Worm (Caenorhabditis elegans) whole organism, late embryonic: ENCODE results near the gene rsp-1.

Experiments
- F13H6.1 ChIP-seq: sonication (generic microtip); optimal IDR thresholded peaks from 2 replicates; lab custom pipeline; 2016; ENCODE audit warnings: missing genetic modification characterization, missing compliant biosample characterization
- ama-1 ChIP-seq: fragments of 150-350 bp; optimal IDR thresholded peaks from 2 replicates; lab custom pipeline; 2014
- ceh-9 ChIP-seq: sonication (generic microtip); optimal IDR thresholded peaks from 2 replicates; lab custom pipeline; 2016; ENCODE audit warnings: mild to moderate bottlenecking, missing genetic modification characterization, inconsistent platforms, missing compliant biosample characterization
- dve-1 ChIP-seq: sonication (generic microtip); optimal IDR thresholded peaks from 2 replicates; lab custom pipeline; 2017; ENCODE audit warnings: antibody characterized with exemption, mild to moderate bottlenecking, missing genetic modification characterization, missing compliant biosample characterization
- ets-4 ChIP-seq: sonication (generic microtip); optimal IDR thresholded peaks from 2 replicates; lab custom pipeline; 2016; ENCODE audit warnings: missing genetic modification characterization, missing compliant biosample characterization
- hlh-30 ChIP-seq: sonication (generic microtip); optimal IDR thresholded peaks from 2 replicates; lab custom pipeline; 2017; ENCODE audit warnings: antibody characterized with exemption, missing genetic modification characterization, missing compliant biosample characterization; ENCODE audit not compliant: insufficient read depth
- madf-2 ChIP-seq: sonication (generic microtip); optimal IDR thresholded peaks from 2 replicates; lab custom pipeline; 2017; ENCODE audit warnings: missing genetic modification characterization, missing compliant biosample characterization
- pat-9 ChIP-seq: fragments of 200-800 bp; sonication (Bioruptor generic); optimal IDR thresholded peaks from 2 replicates; lab custom pipeline; 2018; ENCODE audit warnings: mild to moderate bottlenecking, missing genetic modification characterization, moderate library complexity, missing compliant biosample characterization
- pqm-1 ChIP-seq: sonication (generic microtip); optimal IDR thresholded peaks from 2 replicates; lab custom pipeline; 2016; ENCODE audit warnings: missing genetic modification characterization, missing compliant biosample characterization
- sox-2 ChIP-seq: fragments of 200-800 bp; sonication (Bioruptor generic); IDR thresholded peaks from 2 replicates; pipeline ENCODE4 v1.3.6; 2022; ENCODE audit warnings: missing genetic modification reagents, missing genetic modification characterization, missing compliant biosample characterization
- tbx-2 ChIP-seq: sonication (generic microtip); optimal IDR thresholded peaks from 2 replicates; lab custom pipeline; 2016; ENCODE audit warnings: missing genetic modification characterization, missing compliant biosample characterization
- ttx-3 ChIP-seq: sonication (generic microtip); optimal IDR thresholded peaks from 2 replicates; lab custom pipeline; 2016; ENCODE audit warnings: missing genetic modification reagents, missing genetic modification characterization, missing compliant biosample characterization
- unc-3 ChIP-seq, 2 experiments: fragments of 200-800 bp in 1 of 2; sonication (Bioruptor generic) in 1 of 2; sonication (generic microtip) in 1 of 2; conservative IDR thresholded peaks in 1 of 2; optimal IDR thresholded peaks in 1 of 2; 2 replicates each; pipeline versions ENCODE4 v1.3.6 to Lab custom; 2016 to 2022; ENCODE audit warnings: missing compliant biosample characterization in 2 of 2, missing genetic modification characterization in 2 of 2, missing genetic modification reagents in 1 of 2
- ztf-16 ChIP-seq: sonication (generic microtip); optimal IDR thresholded peaks from 2 replicates; lab custom pipeline; 2017; ENCODE audit warnings: missing genetic modification characterization, missing compliant biosample characterization

ce11 chrII:11438417-11438816, 14.7 kb upstream of the rsp-1 start, which contains the start of gene vha-6:
- TF ChIP-seq pat-9 (tag; lab: Kevin White, UChicago) (no peak), pqm-1 (tag; lab: Kevin White, UChicago) (no peak), ama-1 (lab: Kevin White, UChicago) (no peak), sox-2 (GFP tag; lab: Robert Waterston, UW) (no peak), ttx-3 (no peak), madf-2 (tag; lab: Kevin White, UChicago) (no peak), unc-3 (GFP tag; conservative IDR thresholded peaks at IDR 0.05; lab: Robert Waterston, UW) (no peak), unc-3 (tag; optimal IDR thresholded peaks at IDR 0.05; lab: Kevin White, UChicago) (no peak), dve-1 (no peak), ztf-16 (tag; lab: Kevin White, UChicago) (no peak), tbx-2 (tag; lab: Kevin White, UChicago) (no peak), hlh-30 (no peak), ceh-9 (no peak), F13H6.1 (tag; lab: Kevin White, UChicago) (no peak), ets-4 (tag; lab: Kevin White, UChicago) (no peak)
